Worm (Caenorhabditis elegans) whole organism, L2 larva: ENCODE data around the gene T22C8.3.

ENCODE experiments used
- egl-27 ChIP-seq: sonication (generic microtip); optimal IDR thresholded peaks from 3 replicates; lab custom pipeline; 2017; ENCODE audit warnings: missing biosample characterization, missing genetic modification reagents, missing genetic modification characterization
- elt-3 ChIP-seq: sonication (generic microtip); optimal IDR thresholded peaks from 2 replicates; lab custom pipeline; 2017; ENCODE audit warnings: missing biosample characterization, missing genetic modification characterization
- mab-5 ChIP-seq: fragments of 150-350 bp; optimal IDR thresholded peaks from 2 replicates; lab custom pipeline; 2014; ENCODE audit warnings: missing biosample characterization, missing genetic modification characterization
- nhr-12 ChIP-seq: fragments of 150-350 bp; optimal IDR thresholded peaks from 2 replicates; lab custom pipeline; 2014; ENCODE audit warnings: missing biosample characterization, missing genetic modification characterization
- nhr-23 ChIP-seq: fragments of 150-350 bp; optimal IDR thresholded peaks from 2 replicates; lab custom pipeline; 2014; ENCODE audit warnings: missing biosample characterization, missing genetic modification reagents, missing genetic modification characterization
- nhr-237 ChIP-seq: fragments of 150-350 bp; optimal IDR thresholded peaks from 2 replicates; lab custom pipeline; 2014; ENCODE audit warnings: missing biosample characterization, missing genetic modification characterization
- nhr-25 ChIP-seq: fragments of 150-350 bp; sonication (generic microtip); optimal IDR thresholded peaks from 3 replicates; lab custom pipeline; 2014; ENCODE audit warnings: missing biosample characterization, missing genetic modification characterization

DNA sequence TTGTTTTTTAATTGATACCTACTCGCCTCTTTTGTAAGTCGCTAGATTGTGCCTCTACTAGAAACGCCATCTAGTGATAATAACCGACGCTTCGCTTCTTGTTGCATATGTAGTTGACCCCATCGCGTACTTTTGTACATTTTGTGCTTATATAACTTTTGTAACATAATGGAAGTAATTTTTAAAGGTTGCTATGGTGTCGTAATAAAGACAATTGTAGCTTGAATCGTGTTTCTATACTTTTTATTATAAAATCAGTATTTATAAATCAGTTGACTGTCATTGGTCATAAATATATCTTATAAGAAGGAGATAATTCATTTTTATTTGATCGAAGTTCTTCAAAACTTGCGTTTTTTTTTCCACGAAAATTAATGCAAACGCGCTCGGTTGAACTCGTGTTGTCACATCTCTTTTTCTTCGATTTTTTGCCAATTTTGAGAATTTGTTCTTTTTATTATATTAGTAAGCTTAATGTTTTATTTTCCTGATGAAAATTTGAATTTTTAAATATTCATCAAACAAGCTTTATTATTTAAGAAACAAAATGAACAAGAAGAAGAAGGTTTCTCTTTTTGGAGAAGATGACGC is 44.2 kb downstream of the T22C8.3 start, which contains the start of gene F54C9.9:
- TF ChIP-seq nhr-12 (no peak), nhr-237 (no peak), nhr-23 (tag; lab: Kevin White, UChicago) (no peak), nhr-25 (tag; lab: Kevin White, UChicago) (peak; percentile 79), elt-3 (tag; lab: Kevin White, UChicago) (no peak), mab-5 (no peak), egl-27 (tag; lab: Kevin White, UChicago) (no peak)
